Fruit fly (Drosophila melanogaster): ENCODE measurements around the gene CG43232.

CG43232 gene

DNA sequence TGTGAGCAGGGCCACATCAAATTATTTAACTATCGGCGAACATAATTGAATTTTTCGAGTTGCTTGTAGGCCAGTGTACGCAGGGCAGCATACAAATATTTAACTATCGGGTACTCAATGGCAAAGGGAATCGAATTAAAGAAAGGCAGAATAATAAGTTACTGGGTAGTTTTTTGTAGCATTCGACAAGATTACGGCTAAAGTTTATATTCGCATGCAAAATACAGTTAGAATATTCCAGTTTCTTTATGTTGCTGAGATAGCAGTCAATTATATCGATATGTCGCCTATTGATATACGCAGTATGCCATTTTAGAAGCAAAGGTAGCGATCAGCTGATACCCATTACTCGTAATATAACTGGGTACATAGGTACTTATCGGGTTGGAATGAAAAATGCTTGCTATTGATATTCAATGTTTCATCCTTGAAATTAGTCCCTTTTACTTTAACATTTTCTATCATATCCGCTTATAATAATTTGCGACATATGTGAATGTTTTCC, 36.1 kb downstream of the CG43232 start (continued):
- peak; percentile 15 for TF ChIP-seq gsb-n (tag; optimal IDR thresholded peaks at IDR 0.05)
- TF ChIP-seq Taf1 (GFP tag; IDR thresholded peaks at IDR 0.05), result no peak
- peak; percentile 75 for TF ChIP-seq Bgb (GFP tag; IDR thresholded peaks at IDR 0.05; ENCODE audit: partially characterized antibody)
- peak; percentile 86 for TF ChIP-seq CG7928 (GFP tag; optimal IDR thresholded peaks at IDR 0.05)
- peak; percentile 59 for TF ChIP-seq Hsf (GFP tag; optimal IDR thresholded peaks at IDR 0.05)
- no peak for TF ChIP-seq usp (GFP tag; optimal IDR thresholded peaks at IDR 0.05)
- TF ChIP-seq CG9932 (GFP tag; IDR thresholded peaks at IDR 0.05), result peak; percentile 59
- peak; percentile 38 for TF ChIP-seq shn (GFP tag; optimal IDR thresholded peaks at IDR 0.05)
- peak; percentile 19 for TF ChIP-seq oc (tag; optimal IDR thresholded peaks at IDR 0.05)
- TF ChIP-seq fd64A (GFP tag; optimal IDR thresholded peaks at IDR 0.05), result no peak
- TF ChIP-seq CG8478 (optimal IDR thresholded peaks at IDR 0.05), result no peak
- TF ChIP-seq CG4424 (GFP tag; optimal IDR thresholded peaks at IDR 0.05), result peak; percentile 41
- no peak for TF ChIP-seq CG14965 (GFP tag; optimal IDR thresholded peaks at IDR 0.05; ENCODE audit: borderline replicate concordance)
- peak; percentile 52 for TF ChIP-seq Hmr (GFP tag; optimal IDR thresholded peaks at IDR 0.05)
- TF ChIP-seq CG4617 (GFP tag; optimal IDR thresholded peaks at IDR 0.05; ENCODE audit: borderline replicate concordance), result peak; percentile 30
- TF ChIP-seq insv (GFP tag; optimal IDR thresholded peaks at IDR 0.05), result no peak
- no peak for TF ChIP-seq dmrt99B (tag; optimal IDR thresholded peaks at IDR 0.05)
- peak; percentile 88 for TF ChIP-seq zen2 (GFP tag; IDR thresholded peaks at IDR 0.05; ENCODE audit: partially characterized antibody)
- peak; percentile 20 for TF ChIP-seq CG17829 (tag; optimal IDR thresholded peaks at IDR 0.05)
- TF ChIP-seq CG14860 (GFP tag; IDR thresholded peaks at IDR 0.05; ENCODE audit: partially characterized antibody), result peak; percentile 59
- no peak for TF ChIP-seq CG12236 (GFP tag; optimal IDR thresholded peaks at IDR 0.05)
- TF ChIP-seq tgo (GFP tag; IDR thresholded peaks at IDR 0.05), result peak; percentile 31; the same call in 1 of the 3 replicates
- no peak for TF ChIP-seq trh (GFP tag; optimal IDR thresholded peaks at IDR 0.05)
- peak; percentile 49 for TF ChIP-seq Ets97D (GFP tag; optimal IDR thresholded peaks at IDR 0.05)
- no peak for TF ChIP-seq CG13894 (tag; optimal IDR thresholded peaks at IDR 0.05)
- no peak for TF ChIP-seq bcd (GFP tag; optimal IDR thresholded peaks at IDR 0.05)
- no peak for TF ChIP-seq gem (tag; optimal IDR thresholded peaks at IDR 0.05)
- TF ChIP-seq CG3065 (GFP tag; optimal IDR thresholded peaks at IDR 0.05), result no peak
- TF ChIP-seq CG30403 (GFP tag; optimal IDR thresholded peaks at IDR 0.05), result peak; percentile 65
- TF ChIP-seq CG31441 (GFP tag; IDR thresholded peaks at IDR 0.05), result no peak; the same call in 1 of the 2 replicates
- no peak for TF ChIP-seq CG11723 (GFP tag; optimal IDR thresholded peaks at IDR 0.05)
- TF ChIP-seq Ravus (GFP tag; IDR thresholded peaks at IDR 0.05), result no peak
- TF ChIP-seq CG16863 (GFP tag; optimal IDR thresholded peaks at IDR 0.05), result peak; percentile 39
- no peak for TF ChIP-seq Lim3 (GFP tag; IDR thresholded peaks at IDR 0.05)
- TF ChIP-seq B-H2 (GFP tag; optimal IDR thresholded peaks at IDR 0.05), result no peak
- peak; percentile 5 for TF ChIP-seq CG8290 (GFP tag; optimal IDR thresholded peaks at IDR 0.05)
- TF ChIP-seq CG8290 (tag; optimal IDR thresholded peaks at IDR 0.05), result no peak
- peak; percentile 44 for TF ChIP-seq CG12071 (GFP tag; optimal IDR thresholded peaks at IDR 0.05)
- peak; percentile 9 for TF ChIP-seq NC2α (GFP tag; optimal IDR thresholded peaks at IDR 0.05)
- TF ChIP-seq Dek (tag; optimal IDR thresholded peaks at IDR 0.05), result no peak
- TF ChIP-seq fru (optimal IDR thresholded peaks at IDR 0.05), result no peak
- TF ChIP-seq sens-2 (GFP tag; IDR thresholded peaks at IDR 0.05), result no peak
- peak in 1 of 2 experiments; percentile 52 for TF ChIP-seq pan (optimal IDR thresholded peaks at IDR 0.05)
- no peak for TF ChIP-seq pan (GFP tag; optimal IDR thresholded peaks at IDR 0.05 in 1 of 2, IDR thresholded peaks at IDR 0.05 in 1 of 2)
- no peak for TF ChIP-seq CG12942 (GFP tag; optimal IDR thresholded peaks at IDR 0.05)
- peak; percentile 76 for TF ChIP-seq Opbp (GFP tag; IDR thresholded peaks at IDR 0.05; ENCODE audit: partially characterized antibody)
- peak; percentile 70 for TF ChIP-seq lilli (GFP tag; optimal IDR thresholded peaks at IDR 0.05)
- TF ChIP-seq BEAF-32 (GFP tag; optimal IDR thresholded peaks at IDR 0.05), result no peak
- no peak for TF ChIP-seq sim (GFP tag; IDR thresholded peaks at IDR 0.05)
- TF ChIP-seq al (GFP tag; IDR thresholded peaks at IDR 0.05), result 0 out of 2 replicates have a peak, but pooled peaks have one; percentile 4
- TF ChIP-seq Stat92E (GFP tag; optimal IDR thresholded peaks at IDR 0.05), result no peak
- TF ChIP-seq CG12219 (GFP tag; optimal IDR thresholded peaks at IDR 0.05), result peak; percentile 18
